Worm (Caenorhabditis elegans) whole organism, L3 larva: ENCODE results near the gene C49H3.16.

Experiments
- lsy-12 ChIP-seq: sonication (generic microtip); optimal IDR thresholded peaks from 2 replicates; lab custom pipeline; 2016; ENCODE audit warnings: mild to moderate bottlenecking, missing genetic modification characterization, missing compliant biosample characterization
- nhr-12 ChIP-seq: fragments of 150-350 bp; optimal IDR thresholded peaks from 2 replicates; lab custom pipeline; 2014; ENCODE audit warnings: missing biosample characterization, missing genetic modification characterization
- nhr-43 ChIP-seq: sonication (generic microtip); optimal IDR thresholded peaks from 2 replicates; lab custom pipeline; 2016; ENCODE audit warnings: mild to moderate bottlenecking, missing genetic modification characterization, missing compliant biosample characterization; ENCODE audit not compliant: poor library complexity, severe bottlenecking
- unc-39 ChIP-seq: sonication (generic microtip); optimal IDR thresholded peaks from 4 replicates; lab custom pipeline; 2017; ENCODE audit warnings: missing biosample characterization, missing genetic modification characterization
- ztf-4 ChIP-seq: fragments of 150-350 bp; optimal IDR thresholded peaks from 2 replicates; lab custom pipeline; 2014; ENCODE audit warnings: missing biosample characterization, missing genetic modification characterization

ce11 chrIV:7927218-7927617 lies 7.0 kb downstream of the C49H3.16 start, which contains the start of gene C49H3.12:
- TF ChIP-seq ztf-4 = no peak
- TF ChIP-seq lsy-12 (tag; lab: Kevin White, UChicago) = no peak
- TF ChIP-seq unc-39 (tag; lab: Kevin White, UChicago) = no peak
- no peak for TF ChIP-seq nhr-43
- TF ChIP-seq nhr-12 = no peak
